Worm (Caenorhabditis elegans): ENCODE data around the gene pas-2.

Gene pas-2

ce11 chrV:10802060-10802459, 31.9 kb downstream of the pas-2 start:
- TF ChIP-seq nhr-77 (tag; optimal IDR thresholded peaks at IDR 0.05), result peak; percentile 70
- peak; percentile 96 for TF ChIP-seq dve-1 (tag; optimal IDR thresholded peaks at IDR 0.05; ENCODE audit: insufficient read depth)
- peak in 1 of 2 experiments; percentile 49 for TF ChIP-seq mdl-1 (tag; optimal IDR thresholded peaks at IDR 0.05)
- TF ChIP-seq lin-29 (GFP tag; IDR thresholded peaks at IDR 0.05), result no peak
- TF ChIP-seq T20F7.1 (GFP tag; optimal IDR thresholded peaks at IDR 0.05), result peak; percentile 34
- TF ChIP-seq pqm-1 (tag; optimal IDR thresholded peaks at IDR 0.05), result peak; percentile 67
- TF ChIP-seq F26F4.8 (GFP tag; conservative IDR thresholded peaks at IDR 0.05), result no peak
- TF ChIP-seq nhr-41 (GFP tag; IDR thresholded peaks at IDR 0.05), result 0 out of 2 replicates have a peak, but pooled peaks have one; percentile 54
- TF ChIP-seq Y105C5A.15 (GFP tag; IDR thresholded peaks at IDR 0.05), result no peak
- peak; percentile 69; the same call in 1 of the 2 replicates for TF ChIP-seq ceh-20 (GFP tag; IDR thresholded peaks at IDR 0.05)
- TF ChIP-seq mep-1 (tag; optimal IDR thresholded peaks at IDR 0.05), result peak; percentile 33
- no peak for TF ChIP-seq nhr-11 (tag; optimal IDR thresholded peaks at IDR 0.05)
- TF ChIP-seq php-3 (GFP tag; IDR thresholded peaks at IDR 0.05), result peak; percentile 96
- TF ChIP-seq hlh-11 (tag; optimal IDR thresholded peaks at IDR 0.05), result peak; percentile 95
- TF ChIP-seq saeg-2 (GFP tag; IDR thresholded peaks at IDR 0.05), result peak; percentile 80; the same call in 1 of the 2 replicates
- peak; percentile 83 for TF ChIP-seq nhr-48 (tag; optimal IDR thresholded peaks at IDR 0.05)
- TF ChIP-seq tra-1 (GFP tag; IDR thresholded peaks at IDR 0.05), result peak; percentile 95
- TF ChIP-seq dmd-6 (GFP tag; IDR thresholded peaks at IDR 0.05), result peak; percentile 99
- no peak for TF ChIP-seq spr-3 (GFP tag; optimal IDR thresholded peaks at IDR 0.05)
- no peak for TF ChIP-seq vab-7 (GFP tag; IDR thresholded peaks at IDR 0.05)
- no peak for TF ChIP-seq rbr-2 (tag; optimal IDR thresholded peaks at IDR 0.05)
- TF ChIP-seq nhr-102 (tag; optimal IDR thresholded peaks at IDR 0.05), result peak; percentile 88
- peak; percentile 90 for TF ChIP-seq lin-1 (GFP tag; IDR thresholded peaks at IDR 0.05)
- TF ChIP-seq nhr-28 (tag; optimal IDR thresholded peaks at IDR 0.05), result peak; percentile 82
- no peak for TF ChIP-seq lir-3 (tag; optimal IDR thresholded peaks at IDR 0.05)
- TF ChIP-seq snpc-1.2 (GFP tag; IDR thresholded peaks at IDR 0.05), result no peak
- TF ChIP-seq Y75B8A.6 (GFP tag; IDR thresholded peaks at IDR 0.05), result no peak
- TF ChIP-seq hlh-30 (tag; optimal IDR thresholded peaks at IDR 0.05; ENCODE audit: insufficient read depth), result peak; percentile 61
- TF ChIP-seq zip-11 (GFP tag; IDR thresholded peaks at IDR 0.05), result no peak
- peak in 1 of 2 experiments; percentile 77 for TF ChIP-seq daf-16 (GFP tag; optimal IDR thresholded peaks at IDR 0.05)
- TF ChIP-seq daf-16 (tag; optimal IDR thresholded peaks at IDR 0.05), result peak; percentile 93
- TF ChIP-seq mdt-29 (GFP tag; IDR thresholded peaks at IDR 0.05), result 0 out of 2 replicates have a peak, but pooled peaks have one; percentile 31

ce11 chrV:10804374-10804773, 34.2 kb downstream of the pas-2 start, which contains the start of gene secs-1:
TSS of gene secs-1 (minus strand) at chrV:10804474.
- TF ChIP-seq F49E8.2 (tag; optimal IDR thresholded peaks at IDR 0.05; ENCODE audit: borderline replicate concordance), result no peak
- TF ChIP-seq nhr-41 (GFP tag; IDR thresholded peaks at IDR 0.05), result no peak
- no peak for TF ChIP-seq unc-39 (tag; optimal IDR thresholded peaks at IDR 0.05)
- no peak for TF ChIP-seq ceh-20 (GFP tag; IDR thresholded peaks at IDR 0.05)
- TF ChIP-seq daf-8 (GFP tag; IDR thresholded peaks at IDR 0.05), result no peak
- no peak for TF ChIP-seq zfp-2 (tag; optimal IDR thresholded peaks at IDR 0.05)
- TF ChIP-seq cey-2 (tag; optimal IDR thresholded peaks at IDR 0.05; ENCODE audit: borderline replicate concordance, insufficient read depth), result no peak
- no peak for TF ChIP-seq madf-5 (GFP tag; IDR thresholded peaks at IDR 0.05)
- TF ChIP-seq ZK546.5 (tag; optimal IDR thresholded peaks at IDR 0.05), result no peak
- no peak for TF ChIP-seq zip-11 (GFP tag; IDR thresholded peaks at IDR 0.05)
- no peak for TF ChIP-seq F26F4.8 (GFP tag; conservative IDR thresholded peaks at IDR 0.05)

- TF ChIP-seq aha-1 (tag) (peak; percentile 70), F44E2.7 (GFP tag; IDR thresholded peaks at IDR 0.05) (no peak)
Measured at ce11 chrV:10805934-10806333, 35.8 kb downstream of the pas-2 start, which contains the start of gene prp-38. TSS of gene prp-38 (minus strand) at chrV:10806034.

Measured in whole organism, L4 larva.